Worm (Caenorhabditis elegans) whole organism, L4 larva: ENCODE data around the gene rpl-23.

Source experiments
- F44E2.7 ChIP-seq: fragments of 200-800 bp; sonication (Bioruptor generic); IDR thresholded peaks from 2 replicates; pipeline ENCODE4 v2.1.2; 2022; ENCODE audit warnings: missing genetic modification characterization, missing compliant biosample characterization
- F49E8.2 ChIP-seq: sonication (generic microtip); optimal IDR thresholded peaks from 2 replicates; lab custom pipeline; 2016; ENCODE audit warnings: missing compliant biosample characterization, mild to moderate bottlenecking, missing genetic modification characterization, borderline replicate concordance
- T20F7.1 ChIP-seq: fragments of 200-800 bp; sonication (Bioruptor generic); optimal IDR thresholded peaks from 2 replicates; lab custom pipeline; 2018; ENCODE audit warnings: mild to moderate bottlenecking, missing genetic modification characterization, missing compliant biosample characterization
- Y105C5A.15 ChIP-seq: fragments of 200-800 bp; sonication (Bioruptor generic); IDR thresholded peaks from 2 replicates; pipeline ENCODE4 v1.3.6; 2022; ENCODE audit warnings: missing genetic modification characterization, missing compliant biosample characterization
- Y48G9A.11 ChIP-seq: fragments of 200-800 bp; sonication (Bioruptor generic); IDR thresholded peaks from 2 replicates; pipeline ENCODE4 v1.3.6; 2022; ENCODE audit warnings: missing genetic modification reagents, missing genetic modification characterization, missing compliant biosample characterization
- aha-1 ChIP-seq: fragments of 150-350 bp; peaks from one replicate; lab custom pipeline; 2014; ENCODE audit warnings: missing biosample characterization, missing genetic modification characterization
- aly-2 ChIP-seq: sonication (generic microtip); optimal IDR thresholded peaks from 2 replicates; lab custom pipeline; 2018; ENCODE audit warnings: missing biosample characterization, missing genetic modification characterization
- ama-1 ChIP-seq: fragments of 150-350 bp; optimal IDR thresholded peaks from 2 replicates; lab custom pipeline; 2014; ENCODE audit warnings: inconsistent platforms, mixed read lengths
- arid-1 ChIP-seq: fragments of 200-800 bp; sonication (Bioruptor generic); conservative IDR thresholded peaks from 2 replicates; pipeline ENCODE4 v1.3.6; 2022; ENCODE audit warnings: missing genetic modification reagents, missing genetic modification characterization, missing compliant biosample characterization
- ceh-20 ChIP-seq: fragments of 200-800 bp; sonication (Bioruptor generic); IDR thresholded peaks from 2 replicates; pipeline ENCODE4 v1.3.6; 2022; ENCODE audit warnings: missing genetic modification reagents, missing genetic modification characterization, missing compliant biosample characterization
- ceh-28 ChIP-seq: fragments of 150-350 bp; optimal IDR thresholded peaks from 2 replicates; lab custom pipeline; 2014; ENCODE audit warnings: missing biosample characterization, missing genetic modification reagents, missing genetic modification characterization
- ceh-44 ChIP-seq: fragments of 200-800 bp; sonication (Bioruptor generic); IDR thresholded peaks from 2 replicates; pipeline ENCODE4 v1.3.6; 2022; ENCODE audit warnings: missing genetic modification reagents, missing genetic modification characterization, missing compliant biosample characterization
- daf-12 ChIP-seq: fragments of 150-350 bp; optimal IDR thresholded peaks from 2 replicates; lab custom pipeline; 2014; ENCODE audit warnings: missing biosample characterization, missing genetic modification reagents, missing genetic modification characterization
- daf-19 ChIP-seq: fragments of 200-800 bp; sonication (Bioruptor generic); conservative IDR thresholded peaks from 2 replicates; pipeline ENCODE4 v1.3.6; 2022; ENCODE audit warnings: missing genetic modification characterization, missing compliant biosample characterization
- daf-8 ChIP-seq: fragments of 200-800 bp; sonication (Bioruptor generic); IDR thresholded peaks from 2 replicates; pipeline ENCODE4 v1.3.6; 2022; ENCODE audit warnings: missing genetic modification characterization, missing compliant biosample characterization
- dmd-6 ChIP-seq: fragments of 200-800 bp; sonication (Bioruptor generic); IDR thresholded peaks from 2 replicates; pipeline ENCODE4 v1.3.6; 2022; ENCODE audit warnings: missing genetic modification reagents, missing genetic modification characterization, missing compliant biosample characterization
- dpl-1 ChIP-seq: fragments of 150-350 bp; optimal IDR thresholded peaks from 2 replicates; lab custom pipeline; 2014; ENCODE audit warnings: missing biosample characterization, missing genetic modification reagents, missing genetic modification characterization
- egl-43 ChIP-seq: fragments of 200-800 bp; sonication (Bioruptor generic); IDR thresholded peaks from 2 replicates; pipeline ENCODE4 v1.3.6; 2022; ENCODE audit warnings: missing genetic modification reagents, missing genetic modification characterization, missing compliant biosample characterization
- fkh-10 ChIP-seq: fragments of 150-350 bp; optimal IDR thresholded peaks from 2 replicates; lab custom pipeline; 2014; ENCODE audit warnings: missing biosample characterization, missing genetic modification reagents, missing genetic modification characterization
- jun-1 ChIP-seq: fragments of 150-350 bp; optimal IDR thresholded peaks from 2 replicates; lab custom pipeline; 2014; ENCODE audit warnings: missing biosample characterization, missing genetic modification reagents, missing genetic modification characterization
- lin-15B ChIP-seq: fragments of 150-350 bp; sonication (generic microtip); optimal IDR thresholded peaks from 3 replicates; lab custom pipeline; 2014; ENCODE audit warnings: missing biosample characterization, missing genetic modification characterization
- lin-38 ChIP-seq: fragments of 200-800 bp; sonication (Bioruptor generic); IDR thresholded peaks from 2 replicates; pipeline ENCODE4 v1.3.6; 2022; ENCODE audit warnings: missing genetic modification reagents, missing genetic modification characterization, missing compliant biosample characterization
- lir-3 ChIP-seq: sonication (generic microtip); optimal IDR thresholded peaks from 2 replicates; lab custom pipeline; 2016; ENCODE audit warnings: mild to moderate bottlenecking, missing genetic modification characterization, missing compliant biosample characterization
- mep-1 ChIP-seq: fragments of 150-350 bp; sonication (generic microtip); optimal IDR thresholded peaks from 3 replicates; lab custom pipeline; 2014; ENCODE audit warnings: missing biosample characterization, missing genetic modification characterization
- mes-2 ChIP-seq: sonication (generic microtip); optimal IDR thresholded peaks from 2 replicates; lab custom pipeline; 2016; ENCODE audit warnings: missing genotype, mild to moderate bottlenecking, missing genetic modification characterization, missing compliant biosample characterization; ENCODE audit not compliant: poor library complexity, severe bottlenecking
- mxl-3 ChIP-seq: fragments of 200-800 bp; sonication (Bioruptor generic); optimal IDR thresholded peaks from 2 replicates; lab custom pipeline; 2018; ENCODE audit warnings: mild to moderate bottlenecking, missing genetic modification characterization, missing compliant biosample characterization
- nhr-102 ChIP-seq: sonication (generic microtip); optimal IDR thresholded peaks from 2 replicates; lab custom pipeline; 2016; ENCODE audit warnings: mild to moderate bottlenecking, missing genetic modification characterization, moderate library complexity, missing compliant biosample characterization
- nhr-28 ChIP-seq: fragments of 150-350 bp; optimal IDR thresholded peaks from 2 replicates; lab custom pipeline; 2014; ENCODE audit warnings: missing biosample characterization, missing genetic modification characterization
- nhr-6 ChIP-seq: fragments of 150-350 bp; optimal IDR thresholded peaks from 2 replicates; lab custom pipeline; 2014; ENCODE audit warnings: missing biosample characterization, missing genetic modification characterization
- sdz-12 ChIP-seq: fragments of 200-800 bp; sonication (Bioruptor generic); optimal IDR thresholded peaks from 2 replicates; lab custom pipeline; 2018; ENCODE audit warnings: mild to moderate bottlenecking, missing genetic modification characterization, missing compliant biosample characterization
- set-16 ChIP-seq: fragments of 200-800 bp; sonication (Bioruptor generic); IDR thresholded peaks from 2 replicates; pipeline ENCODE4 v1.3.6; 2022; ENCODE audit warnings: missing genetic modification reagents, missing genetic modification characterization, missing compliant biosample characterization
- snpc-1.2 ChIP-seq: fragments of 200-800 bp; sonication (Bioruptor generic); IDR thresholded peaks from 2 replicates; pipeline ENCODE4 v1.3.6; 2022; ENCODE audit warnings: missing genetic modification reagents, missing genetic modification characterization, missing compliant biosample characterization
- tag-97 ChIP-seq: fragments of 200-800 bp; sonication (Bioruptor generic); IDR thresholded peaks from 2 replicates; pipeline ENCODE4 v1.3.6; 2022; ENCODE audit warnings: missing genetic modification characterization, missing compliant biosample characterization
- unc-39 ChIP-seq: sonication (generic microtip); optimal IDR thresholded peaks from 2 replicates; lab custom pipeline; 2017; ENCODE audit warnings: missing biosample characterization, missing genetic modification characterization
- unc-62 ChIP-seq, 3 experiments: fragments of 150-350 bp in 1 of 3; sonication (generic microtip); optimal IDR thresholded peaks in 2 of 3; peaks in 1 of 3; 1 replicate in 1 of 3; 2 replicates in 2 of 3; lab custom pipeline; 2014 to 2017; ENCODE audit warnings: missing biosample characterization in 3 of 3, missing genetic modification characterization in 3 of 3, missing genetic modification reagents in 3 of 3, missing genotype in 1 of 3
- zfp-2 ChIP-seq: sonication (generic microtip); optimal IDR thresholded peaks from 2 replicates; lab custom pipeline; 2016; ENCODE audit warnings: mild to moderate bottlenecking, missing genetic modification characterization, missing compliant biosample characterization

The rpl-23 gene

DNA sequence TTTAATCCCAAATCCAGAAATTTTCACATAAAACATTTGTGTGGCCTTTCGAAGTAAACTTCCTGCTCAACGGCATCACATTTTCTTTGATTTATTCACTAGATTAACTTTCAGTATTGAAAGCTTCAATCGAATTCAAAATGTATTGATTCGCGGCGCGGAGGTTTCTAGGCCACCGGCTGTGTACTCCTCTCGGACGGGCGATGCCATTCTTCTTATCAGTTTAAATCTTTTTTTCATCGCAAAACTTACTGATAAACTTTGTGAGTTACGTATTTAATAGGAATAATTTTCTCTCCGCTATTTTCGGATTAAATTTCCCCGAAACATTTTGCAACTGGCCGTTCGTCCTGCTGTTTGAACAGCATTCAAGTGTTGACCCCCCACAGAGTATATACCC lies 16.0 kb upstream of the rpl-23 start (continued):
- TF ChIP-seq aly-2 (no peak), mep-1 (tag; lab: Kevin White, UChicago) (peak; percentile 58), egl-43 (GFP tag; lab: Robert Waterston, UW) (no peak), daf-19 (no peak), ama-1 (lab: Kevin White, UChicago) (no peak), ceh-28 (tag; lab: Kevin White, UChicago) (peak; percentile 17), zfp-2 (tag; lab: Kevin White, UChicago) (no peak), Y105C5A.15 (GFP tag; lab: Robert Waterston, UW) (no peak)

DNA sequence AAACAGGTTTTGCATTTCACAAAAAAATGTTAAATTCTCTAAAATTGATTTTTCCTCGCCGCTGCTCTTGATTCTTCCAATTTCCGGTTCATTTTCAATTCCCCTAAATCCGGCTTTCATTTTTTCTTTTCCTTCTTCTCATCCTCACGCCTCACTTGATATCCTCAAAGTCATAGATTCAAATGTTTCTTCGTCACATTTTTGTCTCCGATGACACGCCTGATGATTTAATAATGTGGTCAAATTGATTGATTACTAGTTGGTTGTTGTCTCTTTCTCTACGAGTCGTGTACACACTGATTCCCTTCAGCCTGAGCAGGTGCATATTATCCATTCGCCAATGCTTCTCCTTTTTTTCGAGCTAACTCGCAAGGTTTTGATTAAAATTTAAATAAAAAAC lies 15.6 kb upstream of the rpl-23 start:
- TF ChIP-seq sdz-12 (no peak), unc-62 (GFP tag; optimal IDR thresholded peaks at IDR 0.05 in 1 of 2; lab: Kevin White, UChicago) (peak in 1 of 2 experiments; percentile 50), unc-62 (tag; optimal IDR thresholded peaks at IDR 0.05; lab: Kevin White, UChicago) (no peak)

DNA sequence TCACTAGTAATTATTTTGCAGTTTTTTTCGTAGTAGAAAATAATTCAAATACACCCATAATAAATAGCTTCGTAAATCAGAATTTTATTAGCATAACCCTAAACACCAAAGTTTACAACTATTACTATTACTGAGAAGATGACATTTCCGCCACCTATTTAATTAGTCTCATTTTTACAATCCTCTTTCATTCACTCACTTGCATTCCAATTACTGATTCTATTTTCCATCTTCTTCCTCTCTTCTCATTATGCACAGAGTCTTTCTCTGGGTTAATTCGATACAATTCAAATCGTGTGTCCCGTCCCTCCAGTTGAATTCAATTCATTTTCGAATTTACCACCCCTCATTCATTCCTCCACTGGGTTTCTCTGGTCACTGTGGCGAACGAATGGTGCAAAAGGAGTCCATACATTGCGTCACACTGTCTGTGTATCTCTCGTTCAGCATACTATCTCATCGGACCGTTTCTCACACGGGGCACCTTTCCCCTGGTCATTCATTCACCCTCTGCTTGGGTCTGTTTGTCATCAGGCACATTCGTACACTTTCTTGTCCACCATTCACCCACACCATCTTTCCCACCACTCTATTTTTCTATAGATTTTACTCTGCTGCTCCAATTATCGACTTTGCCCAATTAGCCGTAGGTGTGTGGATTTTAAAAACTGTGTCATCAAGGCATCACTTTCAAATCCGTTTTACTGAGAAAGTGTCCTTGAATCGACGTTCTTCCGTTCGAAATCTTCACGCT lies 14.5 kb upstream of the rpl-23 start:
- TF ChIP-seq unc-62 (GFP tag; optimal IDR thresholded peaks at IDR 0.05 in 1 of 2; lab: Kevin White, UChicago): peak in 1 of 2 experiments; percentile 65
- no peak for TF ChIP-seq unc-62 (tag; optimal IDR thresholded peaks at IDR 0.05; lab: Kevin White, UChicago)
- no peak for TF ChIP-seq F49E8.2

DNA sequence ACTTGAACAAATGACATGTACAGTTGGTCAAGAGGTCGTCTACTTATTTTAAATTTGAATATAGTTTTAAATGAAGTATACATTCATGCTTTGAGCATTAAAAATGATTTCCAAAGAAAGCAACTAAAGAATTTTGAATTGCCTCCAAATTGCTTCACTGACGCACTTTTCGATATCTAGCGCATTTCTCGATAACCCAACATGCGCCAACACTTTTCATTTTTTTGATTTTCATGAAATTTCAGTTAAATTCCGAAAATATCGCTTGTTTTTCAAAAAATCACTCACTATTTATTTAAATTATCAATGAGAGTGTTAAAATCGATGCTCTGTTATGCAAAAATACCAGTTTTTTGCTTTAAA lies 13.9 kb upstream of the rpl-23 start:
- TF ChIP-seq T20F7.1 (GFP tag; lab: Kevin White, UChicago) (no peak), F49E8.2 (peak; percentile 62), nhr-6 (tag; lab: Kevin White, UChicago) (no peak), tag-97 (no peak), ceh-44 (GFP tag; lab: Robert Waterston, UW) (no peak), mes-2 (tag; lab: Kevin White, UChicago) (peak; percentile 35), mxl-3 (GFP tag; lab: Kevin White, UChicago) (no peak), dpl-1 (GFP tag; lab: Kevin White, UChicago) (peak; percentile 18), set-16 (GFP tag; lab: Robert Waterston, UW) (no peak), lin-38 (GFP tag; lab: Robert Waterston, UW) (peak; percentile 58), fkh-10 (GFP tag; lab: Kevin White, UChicago) (no peak), zfp-2 (tag; lab: Kevin White, UChicago) (no peak), Y48G9A.11 (GFP tag; lab: Robert Waterston, UW) (peak; percentile 50; the same call in 1 of the 2 replicates), jun-1 (tag; lab: Kevin White, UChicago) (no peak), ceh-20 (GFP tag; lab: Robert Waterston, UW) (no peak), lir-3 (no peak)

DNA sequence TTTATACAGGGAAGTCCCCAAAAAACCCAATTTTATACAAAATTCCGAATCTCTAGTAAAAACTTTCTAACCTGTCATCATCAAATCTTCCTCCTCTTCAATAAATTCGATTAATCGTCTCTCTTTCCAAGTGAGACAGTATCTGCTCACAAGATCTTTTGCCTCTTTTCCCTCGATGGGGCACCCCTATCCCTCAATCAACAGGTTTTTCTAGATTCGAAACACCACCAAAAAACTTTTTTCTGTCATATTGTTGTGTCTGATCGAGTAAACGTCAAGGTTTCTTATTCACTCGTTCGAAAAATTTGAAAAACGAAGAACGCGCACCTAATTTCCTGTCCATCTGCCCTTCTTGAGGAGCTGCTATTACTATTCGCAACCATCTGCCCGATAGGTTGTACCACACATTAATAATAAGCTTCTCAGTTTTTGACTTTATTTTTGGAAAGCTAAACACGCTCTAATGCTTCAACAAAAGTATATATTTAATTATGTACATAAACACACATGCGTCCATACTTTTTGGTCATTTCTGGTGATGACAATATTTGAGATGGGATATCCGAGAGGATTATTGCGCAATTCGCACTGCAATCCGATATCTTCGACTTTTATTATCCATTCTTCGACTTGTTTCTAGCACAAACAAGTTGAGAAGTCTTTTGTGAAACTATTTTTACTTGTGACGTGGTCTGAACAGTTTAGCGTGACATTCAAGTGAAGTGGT lies 13.3 kb upstream of the rpl-23 start:
- TF ChIP-seq arid-1 (GFP tag; lab: Robert Waterston, UW) (no peak), F44E2.7 (GFP tag; lab: Robert Waterston, UW) (no peak), tag-97 (no peak), daf-12 (no peak), unc-62 (GFP tag; optimal IDR thresholded peaks at IDR 0.05 in 1 of 2; lab: Kevin White, UChicago) (peak in 1 of 2 experiments; percentile 13), unc-62 (tag; optimal IDR thresholded peaks at IDR 0.05; lab: Kevin White, UChicago) (no peak), Y48G9A.11 (GFP tag; lab: Robert Waterston, UW) (no peak), lin-15B (tag; lab: Kevin White, UChicago) (no peak), snpc-1.2 (GFP tag; lab: Robert Waterston, UW) (no peak), aha-1 (tag; lab: Kevin White, UChicago) (peak; percentile 93), nhr-28 (tag; lab: Kevin White, UChicago) (no peak), unc-39 (tag; lab: Kevin White, UChicago) (no peak), nhr-6 (tag; lab: Kevin White, UChicago) (no peak), daf-8 (GFP tag; lab: Robert Waterston, UW) (no peak), dmd-6 (GFP tag; lab: Robert Waterston, UW) (no peak), lir-3 (no peak), nhr-102 (no peak), sdz-12 (no peak)
